Worm (Caenorhabditis elegans) whole organism, L3 larva: ENCODE results near the gene T06E6.10.
A peak's percentile ranks its signal among the peaks of the same experiment; 100 is the strongest.

Source experiments
- ZK546.5 ChIP-seq: sonication (generic microtip); optimal IDR thresholded peaks from 2 replicates; lab custom pipeline; 2017; ENCODE audit warnings: missing biosample characterization, missing genetic modification characterization
- ama-1 ChIP-seq: fragments of 150-350 bp; optimal IDR thresholded peaks from 2 replicates; lab custom pipeline; 2018
- ceh-16 ChIP-seq: sonication (generic microtip); optimal IDR thresholded peaks from 2 replicates; lab custom pipeline; 2017; ENCODE audit warnings: missing biosample characterization, missing genetic modification characterization
- ceh-9 ChIP-seq: sonication (generic microtip); optimal IDR thresholded peaks from 2 replicates; lab custom pipeline; 2018; ENCODE audit warnings: missing biosample characterization, missing genetic modification characterization
- daf-12 ChIP-seq: fragments of 150-350 bp; optimal IDR thresholded peaks from 2 replicates; lab custom pipeline; 2014; ENCODE audit warnings: missing biosample characterization, missing genetic modification reagents, missing genetic modification characterization
- egl-27 ChIP-seq: sonication (generic microtip); optimal IDR thresholded peaks from 4 replicates; lab custom pipeline; 2017; ENCODE audit warnings: missing biosample characterization, missing genetic modification reagents, missing genetic modification characterization
- egl-5 ChIP-seq: fragments of 150-350 bp; optimal IDR thresholded peaks from 2 replicates; lab custom pipeline; 2017; ENCODE audit warnings: missing biosample characterization, missing genetic modification reagents, missing genetic modification characterization, inconsistent platforms
- elt-1 ChIP-seq: fragments of 150-350 bp; optimal IDR thresholded peaks from 2 replicates; lab custom pipeline; 2014; ENCODE audit warnings: missing biosample characterization, missing genetic modification characterization
- elt-2 ChIP-seq: sonication (generic microtip); optimal IDR thresholded peaks from 2 replicates; lab custom pipeline; 2016; ENCODE audit warnings: missing genetic modification reagents, mild to moderate bottlenecking, missing genetic modification characterization, missing compliant biosample characterization
- elt-3 ChIP-seq, 3 experiments: fragments of 150-350 bp in 1 of 3; sonication (generic microtip) in 2 of 3; optimal IDR thresholded peaks; 2 replicates in 2 of 3; 4 replicates in 1 of 3; lab custom pipeline; 2014 to 2017; ENCODE audit warnings: missing biosample characterization in 3 of 3, missing genetic modification characterization in 3 of 3
- eor-1 ChIP-seq, 2 experiments: fragments of 150-350 bp; optimal IDR thresholded peaks; 2 replicates each; lab custom pipeline; 2014 to 2018; ENCODE audit warnings: missing biosample characterization in 2 of 2, missing genetic modification characterization in 2 of 2
- fkh-10 ChIP-seq: sonication (generic microtip); optimal IDR thresholded peaks from 2 replicates; lab custom pipeline; 2017; ENCODE audit warnings: missing biosample characterization, missing genetic modification reagents, missing genetic modification characterization
- hmg-11 ChIP-seq: sonication (generic microtip); optimal IDR thresholded peaks from 2 replicates; lab custom pipeline; 2016; ENCODE audit warnings: missing genetic modification characterization, missing compliant biosample characterization
- jun-1 ChIP-seq: fragments of 150-350 bp; optimal IDR thresholded peaks from 2 replicates; lab custom pipeline; 2014; ENCODE audit warnings: missing biosample characterization, missing genetic modification reagents, missing genetic modification characterization
- lin-15B ChIP-seq: fragments of 150-350 bp; optimal IDR thresholded peaks from 2 replicates; lab custom pipeline; 2014; ENCODE audit warnings: missing biosample characterization, missing genetic modification characterization
- mdl-1 ChIP-seq: fragments of 150-350 bp; optimal IDR thresholded peaks from 2 replicates; lab custom pipeline; 2014; ENCODE audit warnings: missing biosample characterization, missing genetic modification characterization
- mml-1 ChIP-seq: fragments of 150-350 bp; sonication (generic microtip); optimal IDR thresholded peaks from 3 replicates; lab custom pipeline; 2014; ENCODE audit warnings: missing biosample characterization, missing genetic modification characterization
- nhr-12 ChIP-seq: fragments of 150-350 bp; optimal IDR thresholded peaks from 2 replicates; lab custom pipeline; 2014; ENCODE audit warnings: missing biosample characterization, missing genetic modification characterization
- nhr-237 ChIP-seq: fragments of 150-350 bp; optimal IDR thresholded peaks from 2 replicates; lab custom pipeline; 2014; ENCODE audit warnings: missing biosample characterization, missing genetic modification characterization
- nhr-25 ChIP-seq: sonication (generic microtip); optimal IDR thresholded peaks from 2 replicates; lab custom pipeline; 2017; ENCODE audit warnings: missing biosample characterization, missing genetic modification characterization
- nhr-28 ChIP-seq: fragments of 150-350 bp; optimal IDR thresholded peaks from 2 replicates; lab custom pipeline; 2014; ENCODE audit warnings: missing biosample characterization, missing genetic modification characterization
- nhr-43 ChIP-seq: sonication (generic microtip); optimal IDR thresholded peaks from 2 replicates; lab custom pipeline; 2016; ENCODE audit warnings: mild to moderate bottlenecking, missing genetic modification characterization, missing compliant biosample characterization; ENCODE audit not compliant: poor library complexity, severe bottlenecking
- nhr-67 ChIP-seq: fragments of 150-350 bp; optimal IDR thresholded peaks from 2 replicates; lab custom pipeline; 2014; ENCODE audit warnings: missing biosample characterization, missing genetic modification characterization
- nhr-76 ChIP-seq: fragments of 150-350 bp; sonication (generic microtip); optimal IDR thresholded peaks from 5 replicates; lab custom pipeline; 2014; ENCODE audit warnings: missing biosample characterization, missing genetic modification characterization
- pha-4 ChIP-seq: fragments of 150-350 bp; optimal IDR thresholded peaks from 2 replicates; lab custom pipeline; 2014; ENCODE audit warnings: missing biosample characterization, missing genetic modification reagents, missing genetic modification characterization
- pqm-1 ChIP-seq: fragments of 150-350 bp; optimal IDR thresholded peaks from 2 replicates; lab custom pipeline; 2017; ENCODE audit warnings: missing biosample characterization, missing genetic modification characterization, inconsistent platforms
- sea-2 ChIP-seq: fragments of 150-350 bp; sonication (generic microtip); optimal IDR thresholded peaks from 4 replicates; lab custom pipeline; 2014; ENCODE audit warnings: missing biosample characterization, missing genetic modification reagents, missing genetic modification characterization
- unc-39 ChIP-seq: sonication (generic microtip); optimal IDR thresholded peaks from 4 replicates; lab custom pipeline; 2017; ENCODE audit warnings: missing biosample characterization, missing genetic modification characterization
- unc-62 ChIP-seq: fragments of 150-350 bp; sonication (generic microtip); optimal IDR thresholded peaks from 4 replicates; lab custom pipeline; 2014; ENCODE audit warnings: missing biosample characterization, missing genetic modification reagents, missing genetic modification characterization
- zag-1 ChIP-seq: fragments of 150-350 bp; optimal IDR thresholded peaks from 2 replicates; lab custom pipeline; 2014; ENCODE audit warnings: missing biosample characterization, missing genetic modification characterization
- ztf-11 ChIP-seq: fragments of 150-350 bp; optimal IDR thresholded peaks from 2 replicates; lab custom pipeline; 2014; ENCODE audit warnings: missing biosample characterization, missing genetic modification characterization
- ztf-4 ChIP-seq: fragments of 150-350 bp; optimal IDR thresholded peaks from 2 replicates; lab custom pipeline; 2014; ENCODE audit warnings: missing biosample characterization, missing genetic modification characterization

The T06E6.10 gene

DNA sequence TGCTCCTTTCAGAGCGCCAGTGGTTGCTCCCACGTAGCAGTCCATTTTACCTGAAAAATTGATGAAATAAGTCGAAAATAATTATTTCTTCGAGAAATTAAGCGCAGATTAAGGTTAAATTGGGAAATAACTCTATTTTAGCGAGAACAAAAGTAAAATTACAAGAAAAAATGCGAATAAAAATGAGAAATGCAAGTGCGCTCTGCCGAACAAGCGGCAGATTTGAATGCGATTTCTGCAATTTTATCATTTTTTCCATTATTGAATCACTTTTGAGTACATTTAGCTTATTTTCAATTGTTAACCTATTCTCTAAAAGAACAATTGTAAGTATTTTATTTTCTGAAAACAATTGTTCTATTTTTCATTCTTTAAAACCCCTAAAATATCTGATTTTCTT lies 23.0 kb upstream of the T06E6.10 start, which contains the start of gene T06E6.1:
Gene T06E6.1, minus strand, starts transcription at position 56 of the 400 bp plus-strand sequence.
- TF ChIP-seq elt-2 (tag; lab: Kevin White, UChicago) (peak; percentile 4), nhr-67 (tag; lab: Kevin White, UChicago) (no peak), lin-15B (peak; percentile 41), pha-4 (tag; lab: Kevin White, UChicago) (peak; percentile 6)
- TF ChIP-seq, all 47 proteins: peak for 3

DNA sequence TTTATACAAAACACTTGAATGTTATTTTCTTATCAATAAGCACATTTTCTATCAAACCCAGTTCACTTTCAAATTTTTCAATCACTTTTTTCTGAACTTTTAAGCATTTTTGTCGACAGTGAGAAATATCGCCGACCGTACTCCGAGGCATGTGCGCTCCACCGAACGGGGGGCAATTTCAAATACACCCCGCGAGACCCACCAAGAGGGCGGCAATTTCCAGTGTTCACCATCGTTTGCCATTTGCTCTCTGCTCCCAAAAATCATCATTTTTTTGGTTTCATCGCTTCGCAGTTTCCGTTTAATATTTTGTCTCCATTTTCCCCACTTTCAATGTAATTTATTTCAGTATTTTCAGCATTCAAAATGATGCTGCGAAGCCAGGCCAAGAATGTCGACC lies 22.6 kb upstream of the T06E6.10 start, which contains the start of gene cyb-3:
Gene cyb-3, plus strand, starts transcription at position 350 of the 400 bp plus-strand sequence.
- no peak for TF ChIP-seq fkh-10
- no peak for TF ChIP-seq eor-1 (tag; optimal IDR thresholded peaks at IDR 0.05; lab: Kevin White, UChicago)
- no peak for TF ChIP-seq nhr-76 (tag; lab: Kevin White, UChicago)
- no peak for TF ChIP-seq elt-1 (tag; lab: Kevin White, UChicago)
- no peak for TF ChIP-seq jun-1 (tag; lab: Kevin White, UChicago)
- TF ChIP-seq nhr-28 = no peak
- TF ChIP-seq ceh-16 (tag; lab: Kevin White, UChicago) = no peak
- TF ChIP-seq mdl-1 (tag; lab: Kevin White, UChicago) = no peak
- TF ChIP-seq nhr-43 (tag; lab: Kevin White, UChicago) = no peak
- no peak for TF ChIP-seq ztf-11 (tag; lab: Kevin White, UChicago)
- no peak for TF ChIP-seq hmg-11
- TF ChIP-seq, all 47 proteins: peak for 0

DNA sequence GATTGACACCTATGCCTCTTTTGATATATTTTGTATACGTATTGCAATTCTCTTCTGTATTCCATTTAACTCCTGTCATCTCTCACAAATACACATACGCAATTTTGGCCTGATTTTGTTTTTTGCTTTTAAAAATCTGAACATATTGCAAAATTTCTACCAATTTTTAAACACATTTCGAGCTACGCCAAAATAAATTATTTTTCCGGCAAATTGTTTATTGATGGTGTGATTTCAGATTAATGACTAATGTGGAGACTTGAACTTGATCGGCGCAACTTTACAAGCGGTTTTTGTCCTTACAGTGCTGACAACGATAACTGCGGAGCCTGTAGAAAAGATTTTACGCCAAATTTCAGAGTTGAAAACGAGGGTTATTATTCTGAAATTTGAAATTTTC lies 20.8 kb upstream of the T06E6.10 start:
- TF ChIP-seq egl-5 (tag; lab: Kevin White, UChicago) = no peak
- TF ChIP-seq zag-1 (tag; lab: Kevin White, UChicago) = no peak
- no peak for TF ChIP-seq ama-1
- no peak for TF ChIP-seq nhr-76 (tag; lab: Kevin White, UChicago)
- TF ChIP-seq egl-27 = no peak
- TF ChIP-seq sea-2 = no peak

DNA sequence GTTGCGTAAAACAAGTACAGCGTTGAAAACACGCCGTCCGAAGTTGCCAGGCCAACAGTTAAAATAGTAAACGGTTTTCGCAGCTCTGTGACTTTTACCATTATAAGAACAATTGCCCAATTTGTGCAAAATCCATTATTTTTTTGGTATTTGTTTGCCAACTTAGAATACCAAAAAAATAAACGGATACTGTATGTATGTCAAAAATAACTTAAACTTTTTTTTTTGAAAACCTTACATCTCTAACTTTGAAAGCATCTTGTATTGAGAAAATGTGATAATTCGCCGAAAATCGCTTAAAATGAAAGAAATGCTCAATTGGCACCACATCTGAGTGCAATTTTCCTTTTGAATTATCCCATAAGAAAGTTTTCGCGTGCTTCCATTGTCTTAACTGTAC lies 19.2 kb upstream of the T06E6.10 start, which contains the start of gene fbxa-199:
Gene fbxa-199, minus strand, starts transcription at position 101 of the 400 bp plus-strand sequence.
- no peak for TF ChIP-seq elt-1 (tag; lab: Kevin White, UChicago)
- no peak for TF ChIP-seq pha-4 (tag; lab: Kevin White, UChicago)
- no peak for TF ChIP-seq hmg-11
- TF ChIP-seq elt-3 (tag; optimal IDR thresholded peaks at IDR 0.05; lab: Kevin White, UChicago) = no peak
- TF ChIP-seq, all 47 proteins: peak for 0

DNA sequence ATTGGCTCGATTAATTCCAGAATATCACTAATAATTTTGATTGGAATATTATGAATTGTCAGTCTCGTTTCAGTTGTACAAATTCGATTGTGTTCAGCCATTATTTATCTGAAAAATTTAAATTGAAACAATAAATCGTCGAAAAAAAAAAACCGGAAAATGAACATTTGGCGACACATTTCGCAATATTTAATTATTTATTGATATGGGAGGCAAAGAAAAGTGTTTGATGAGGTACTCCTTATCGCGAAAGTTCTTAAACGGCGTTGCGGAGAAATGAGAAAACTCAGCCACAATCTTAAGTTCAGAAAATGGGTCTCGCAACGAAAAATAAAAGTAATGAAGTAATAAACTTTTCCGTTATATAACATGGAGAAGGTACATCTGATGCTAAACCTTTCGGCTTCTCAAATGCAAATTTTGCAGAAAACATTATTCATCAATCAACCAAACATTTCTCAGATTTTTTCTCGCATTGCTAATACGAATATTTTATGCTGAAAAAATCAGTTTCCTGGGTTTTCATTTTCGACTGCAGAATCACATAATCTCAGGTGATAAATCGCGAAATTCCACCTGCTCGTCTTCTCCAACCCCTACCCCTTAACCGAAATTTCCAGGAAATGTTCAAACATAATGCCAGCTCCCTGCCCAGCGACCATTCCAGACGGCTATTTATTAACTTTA lies 18.1 kb upstream of the T06E6.10 start, which contains the start of the genes T06E6.15 and sri-7:
Gene T06E6.15, minus strand, starts transcription at position 101 of the 687 bp plus-strand sequence.
Gene sri-7, plus strand, starts transcription at position 637 of the 687 bp plus-strand sequence.
- no peak for TF ChIP-seq ceh-16 (tag; lab: Kevin White, UChicago)
- TF ChIP-seq nhr-12 (tag; lab: Kevin White, UChicago) = no peak
- no peak for TF ChIP-seq nhr-76 (tag; lab: Kevin White, UChicago)
- no peak for TF ChIP-seq eor-1 (tag; optimal IDR thresholded peaks at IDR 0.05; lab: Kevin White, UChicago)
- TF ChIP-seq ztf-4 (tag; lab: Kevin White, UChicago) = no peak
- no peak for TF ChIP-seq mml-1 (tag; lab: Kevin White, UChicago)
- no peak for TF ChIP-seq unc-62
- no peak for TF ChIP-seq lin-15B
- no peak for TF ChIP-seq nhr-237 (tag; lab: Kevin White, UChicago)
- no peak for TF ChIP-seq ceh-9
- no peak for TF ChIP-seq hmg-11

DNA sequence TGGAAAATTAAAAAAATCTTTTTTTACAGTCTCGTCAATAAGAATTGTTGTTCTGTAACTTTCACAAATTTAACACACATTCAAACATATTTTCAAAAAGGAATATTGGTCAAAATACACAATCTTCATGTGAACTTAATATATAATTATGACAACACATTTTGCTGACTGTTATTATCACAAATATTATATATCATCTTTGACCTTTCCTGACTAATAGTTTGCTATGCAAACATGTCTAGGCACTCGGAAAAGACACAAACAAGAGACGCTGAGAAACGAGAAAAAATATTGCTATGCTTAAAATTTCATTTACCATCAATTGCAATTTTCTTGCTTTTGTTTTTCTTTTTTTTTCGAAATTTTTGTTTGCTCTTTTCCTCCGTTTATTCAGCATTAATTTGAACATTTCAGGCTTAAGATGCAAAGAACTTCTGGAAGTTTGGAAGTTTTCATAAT lies 16.0 kb upstream of the T06E6.10 start, which contains the start of gene fbxa-135:
Gene fbxa-135, plus strand, starts transcription at position 409 of the 459 bp plus-strand sequence.
- TF ChIP-seq ceh-16 (tag; lab: Kevin White, UChicago) (no peak), pha-4 (tag; lab: Kevin White, UChicago) (peak; percentile 41)
- TF ChIP-seq, all 47 proteins: peak for 1

DNA sequence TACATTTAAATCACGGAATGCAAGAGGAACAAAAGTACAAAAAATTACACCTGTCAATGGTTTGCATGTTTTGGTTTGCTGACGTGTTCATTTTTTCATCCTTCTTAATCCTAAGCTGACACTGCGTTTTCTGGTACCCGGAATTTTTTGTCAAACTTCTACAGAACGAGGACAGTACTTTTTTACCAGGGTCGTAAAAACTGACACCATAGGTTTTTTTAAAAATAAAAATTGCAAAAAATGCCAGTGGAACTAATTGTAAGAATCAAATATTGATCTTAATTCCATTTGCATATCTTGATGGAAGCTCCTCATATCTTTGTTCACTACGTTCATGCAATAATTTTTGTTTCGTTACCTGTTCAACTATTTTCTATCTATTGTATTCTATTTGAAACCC lies 13.1 kb upstream of the T06E6.10 start, which contains the start of gene srh-258:
Gene srh-258, plus strand, starts transcription at position 301 of the 400 bp plus-strand sequence.
- TF ChIP-seq mml-1 (tag; lab: Kevin White, UChicago) (no peak), zag-1 (tag; lab: Kevin White, UChicago) (no peak), elt-2 (tag; lab: Kevin White, UChicago) (no peak), unc-62 (no peak), ZK546.5 (tag; lab: Kevin White, UChicago) (no peak), pqm-1 (tag; lab: Kevin White, UChicago) (no peak), lin-15B (no peak), unc-39 (tag; lab: Kevin White, UChicago) (no peak), pha-4 (tag; lab: Kevin White, UChicago) (no peak), fkh-10 (no peak), nhr-25 (tag; lab: Kevin White, UChicago) (no peak), daf-12 (tag; lab: Kevin White, UChicago) (no peak), egl-5 (tag; lab: Kevin White, UChicago) (no peak), mdl-1 (tag; lab: Kevin White, UChicago) (no peak), ceh-9 (no peak), nhr-28 (no peak)
- TF ChIP-seq, all 47 proteins: peak for 0
